In genomic region chr3L:11113198-11114197, dm6 we compare ENCODE assay signal across 5 fruit fly cellular contexts.
TF ChIP-seq lines count a peak whose summit lies in the region.

TSS of gene Sod1 (minus strand) at chr3L:11113740.

- peak; percentile 10 for TF ChIP-seq CTCF in whole organism, embryonic (GFP tag; optimal IDR thresholded peaks at IDR 0.05; lab: Kevin White, UChicago)

TF ChIP-seq in whole organism, adult, 20 proteins besides CTCF, POLR2A, EP300 and RAD21:
- TF ChIP-seq Mnt (GFP tag; optimal IDR thresholded peaks at IDR 0.05; lab: Kevin White, UChicago): peak; percentile 32
- TF ChIP-seq CG11617 (GFP tag; optimal IDR thresholded peaks at IDR 0.05; lab: Kevin White, UChicago): peak; percentile 58
- TF ChIP-seq ovo (GFP tag; optimal IDR thresholded peaks at IDR 0.05; lab: Kevin White, UChicago): peak; percentile 62
- TF ChIP-seq tj (GFP tag; optimal IDR thresholded peaks at IDR 0.05; lab: Kevin White, UChicago): peak; percentile 37
- TF ChIP-seq CG7045 (GFP tag; optimal IDR thresholded peaks at IDR 0.05; lab: Kevin White, UChicago): no peak
- TF ChIP-seq Crg-1 (GFP tag; optimal IDR thresholded peaks at IDR 0.05; lab: Kevin White, UChicago): no peak
- TF ChIP-seq pad (GFP tag; optimal IDR thresholded peaks at IDR 0.05; lab: Kevin White, UChicago): no peak
- peak in 1 of 2 experiments; percentile 89 for TF ChIP-seq cnc (optimal IDR thresholded peaks at IDR 0.05; lab: Kevin White, UChicago)
- peak; percentile 48 for TF ChIP-seq bab1 (GFP tag; optimal IDR thresholded peaks at IDR 0.05; lab: Kevin White, UChicago)
- TF ChIP-seq kay (GFP tag; lab: Kevin White, UChicago; ENCODE audit: borderline replicate concordance): peak; percentile 38
- peak; percentile 47 for TF ChIP-seq CG7101 (tag; optimal IDR thresholded peaks at IDR 0.05; lab: Kevin White, UChicago)
- no peak for TF ChIP-seq CG14711 (tag; optimal IDR thresholded peaks at IDR 0.05; lab: Kevin White, UChicago)
- peak; percentile 35 for TF ChIP-seq CG1620 (GFP tag; optimal IDR thresholded peaks at IDR 0.05; lab: Kevin White, UChicago)
- no peak for TF ChIP-seq CG33017 (tag; optimal IDR thresholded peaks at IDR 0.05; lab: Kevin White, UChicago)
- peak; percentile 92 for TF ChIP-seq CG12768 (GFP tag; optimal IDR thresholded peaks at IDR 0.05; lab: Kevin White, UChicago)
- TF ChIP-seq cic (GFP tag; optimal IDR thresholded peaks at IDR 0.05; lab: Kevin White, UChicago): peak; percentile 28

TF ChIP-seq in whole organism, embryonic, 481 proteins besides CTCF, POLR2A, EP300 and RAD21 (continues in another document):
- TF ChIP-seq CG4617 (GFP tag; optimal IDR thresholded peaks at IDR 0.05; lab: Kevin White, UChicago; ENCODE audit: borderline replicate concordance) (peak; percentile 40), CG3163 (GFP tag; optimal IDR thresholded peaks at IDR 0.05; lab: Kevin White, UChicago) (no peak), chif (GFP tag; optimal IDR thresholded peaks at IDR 0.05; lab: Kevin White, UChicago) (no peak), cato (GFP tag; optimal IDR thresholded peaks at IDR 0.05; lab: Kevin White, UChicago; ENCODE audit: borderline replicate concordance) (no peak), fu2 (GFP tag; optimal IDR thresholded peaks at IDR 0.05; lab: Kevin White, UChicago) (no peak), gsb-n (tag; optimal IDR thresholded peaks at IDR 0.05; lab: Kevin White, UChicago) (no peak), CG12071 (GFP tag; optimal IDR thresholded peaks at IDR 0.05; lab: Kevin White, UChicago) (no peak), CG6654 (GFP tag; optimal IDR thresholded peaks at IDR 0.05; lab: Kevin White, UChicago) (no peak), Stat92E (GFP tag; optimal IDR thresholded peaks at IDR 0.05; lab: Kevin White, UChicago) (no peak), CG11398 (GFP tag; optimal IDR thresholded peaks at IDR 0.05; lab: Kevin White, UChicago) (no peak), CG33557 (GFP tag; optimal IDR thresholded peaks at IDR 0.05; lab: Kevin White, UChicago) (no peak), sr (GFP tag; IDR thresholded peaks at IDR 0.05; lab: Robert Waterston, UW) (no peak), Blimp-1 (GFP tag; optimal IDR thresholded peaks at IDR 0.05; lab: Kevin White, UChicago) (no peak), HmgZ (tag; optimal IDR thresholded peaks at IDR 0.05; lab: Kevin White, UChicago) (no peak), CG3995 (GFP tag; optimal IDR thresholded peaks at IDR 0.05; lab: Kevin White, UChicago) (peak; percentile 89), CG31441 (GFP tag; IDR thresholded peaks at IDR 0.05; lab: Robert Waterston, UW) (no peak), Hmr (GFP tag; optimal IDR thresholded peaks at IDR 0.05; lab: Kevin White, UChicago) (no peak), CG12659 (GFP tag; optimal IDR thresholded peaks at IDR 0.05; lab: Kevin White, UChicago) (peak; percentile 34), Usf (GFP tag; optimal IDR thresholded peaks at IDR 0.05; lab: Kevin White, UChicago) (no peak), pb (GFP tag; optimal IDR thresholded peaks at IDR 0.05; lab: Kevin White, UChicago) (no peak)

TF ChIP-seq in whole organism, prepupa, 60 proteins besides CTCF, POLR2A, EP300 and RAD21 (continues in another document):
- no peak for TF ChIP-seq CG34406 (GFP tag; optimal IDR thresholded peaks at IDR 0.05; lab: Kevin White, UChicago)
- TF ChIP-seq Hr38 (GFP tag; optimal IDR thresholded peaks at IDR 0.05; lab: Kevin White, UChicago): no peak
- no peak for TF ChIP-seq Hr39 (GFP tag; optimal IDR thresholded peaks at IDR 0.05; lab: Kevin White, UChicago)
- TF ChIP-seq CG31627 (GFP tag; optimal IDR thresholded peaks at IDR 0.05; lab: Kevin White, UChicago): peak; percentile 3
- peak; percentile 2 for TF ChIP-seq esn (GFP tag; optimal IDR thresholded peaks at IDR 0.05; lab: Kevin White, UChicago)
- TF ChIP-seq CG8632 (GFP tag; optimal IDR thresholded peaks at IDR 0.05; lab: Kevin White, UChicago): no peak
- TF ChIP-seq net (GFP tag; optimal IDR thresholded peaks at IDR 0.05; lab: Kevin White, UChicago): no peak
- TF ChIP-seq CG8119 (GFP tag; IDR thresholded peaks at IDR 0.05; lab: Robert Waterston, UW): no peak; the same call in 2 of the 3 replicates
- TF ChIP-seq CG10669 (GFP tag; optimal IDR thresholded peaks at IDR 0.05; lab: Kevin White, UChicago): peak; percentile 68
- TF ChIP-seq pdm3 (GFP tag; optimal IDR thresholded peaks at IDR 0.05; lab: Kevin White, UChicago): no peak
- peak; percentile 88 for TF ChIP-seq CG6808 (GFP tag; optimal IDR thresholded peaks at IDR 0.05; lab: Kevin White, UChicago)
- TF ChIP-seq CG6163 (GFP tag; IDR thresholded peaks at IDR 0.05; lab: Robert Waterston, UW): no peak
- TF ChIP-seq CG11902 (GFP tag; optimal IDR thresholded peaks at IDR 0.05; lab: Kevin White, UChicago): no peak
- no peak for TF ChIP-seq Smox (GFP tag; optimal IDR thresholded peaks at IDR 0.05; lab: Kevin White, UChicago)
- TF ChIP-seq CG7368 (GFP tag; optimal IDR thresholded peaks at IDR 0.05; lab: Kevin White, UChicago): no peak
- no peak for TF ChIP-seq Sox102F (GFP tag; optimal IDR thresholded peaks at IDR 0.05; lab: Kevin White, UChicago)
- no peak for TF ChIP-seq CG6276 (GFP tag; optimal IDR thresholded peaks at IDR 0.05; lab: Kevin White, UChicago)
- no peak for TF ChIP-seq topi (GFP tag; optimal IDR thresholded peaks at IDR 0.05; lab: Kevin White, UChicago)
- no peak for TF ChIP-seq Eip75B (GFP tag; optimal IDR thresholded peaks at IDR 0.05; lab: Kevin White, UChicago)
- no peak for TF ChIP-seq CG4318 (GFP tag; optimal IDR thresholded peaks at IDR 0.05; lab: Kevin White, UChicago)
- TF ChIP-seq dac (GFP tag; optimal IDR thresholded peaks at IDR 0.05; lab: Kevin White, UChicago): no peak

TF ChIP-seq in whole organism, pupa, 21 proteins besides CTCF, POLR2A, EP300 and RAD21:
- TF ChIP-seq CG32121 (GFP tag; IDR thresholded peaks at IDR 0.05; lab: Robert Waterston, UW) (no peak), Pif1A (GFP tag; optimal IDR thresholded peaks at IDR 0.05; lab: Kevin White, UChicago) (peak; percentile 74), CG14655 (GFP tag; optimal IDR thresholded peaks at IDR 0.05; lab: Kevin White, UChicago) (no peak), CG13204 (GFP tag; optimal IDR thresholded peaks at IDR 0.05; lab: Kevin White, UChicago) (no peak), EcR (GFP tag; optimal IDR thresholded peaks at IDR 0.05; lab: Kevin White, UChicago) (peak; percentile 78), Snoo (tag; optimal IDR thresholded peaks at IDR 0.05; lab: Kevin White, UChicago) (peak; percentile 65), Ets98B (GFP tag; IDR thresholded peaks at IDR 0.05; lab: Robert Waterston, UW) (peak; percentile 58; the same call in 1 of the 2 replicates), CG9948 (tag; optimal IDR thresholded peaks at IDR 0.05; lab: Kevin White, UChicago) (no peak), CG17806 (tag; optimal IDR thresholded peaks at IDR 0.05; lab: Kevin White, UChicago) (no peak), CG34367 (tag; optimal IDR thresholded peaks at IDR 0.05; lab: Kevin White, UChicago) (peak; percentile 53), CG8301 (tag; optimal IDR thresholded peaks at IDR 0.05; lab: Kevin White, UChicago) (peak; percentile 46), D1 (tag; optimal IDR thresholded peaks at IDR 0.05; lab: Kevin White, UChicago) (no peak), CG12605 (GFP tag; IDR thresholded peaks at IDR 0.05; lab: Robert Waterston, UW) (peak; percentile 63), rn (GFP tag; IDR thresholded peaks at IDR 0.05; lab: Robert Waterston, UW) (no peak), CG10348 (GFP tag; IDR thresholded peaks at IDR 0.05; lab: Robert Waterston, UW) (no peak), fd96Ca (GFP tag; IDR thresholded peaks at IDR 0.05; lab: Robert Waterston, UW) (no peak), gl (tag; optimal IDR thresholded peaks at IDR 0.05; lab: Kevin White, UChicago) (peak; percentile 76), Pif1B (GFP tag; optimal IDR thresholded peaks at IDR 0.05; lab: Kevin White, UChicago) (peak; percentile 51), CG15710 (tag; optimal IDR thresholded peaks at IDR 0.05; lab: Kevin White, UChicago) (peak; percentile 41), CG8159 (tag; optimal IDR thresholded peaks at IDR 0.05; lab: Kevin White, UChicago) (peak; percentile 41), CG4496 (GFP tag; IDR thresholded peaks at IDR 0.05; lab: Robert Waterston, UW) (peak; percentile 62; the same call in 1 of the 3 replicates)

TF ChIP-seq in whole organism, wandering third instar larva, 38 proteins besides CTCF, POLR2A, EP300 and RAD21 (continues in another document):
- TF ChIP-seq psq (GFP tag; optimal IDR thresholded peaks at IDR 0.05; lab: Kevin White, UChicago) (no peak), CG9705 (GFP tag; optimal IDR thresholded peaks at IDR 0.05; lab: Kevin White, UChicago) (no peak), Hr78 (GFP tag; optimal IDR thresholded peaks at IDR 0.05; lab: Kevin White, UChicago) (no peak), HLH106 (tag; optimal IDR thresholded peaks at IDR 0.05; lab: Kevin White, UChicago) (no peak), pan (optimal IDR thresholded peaks at IDR 0.05; lab: Kevin White, UChicago) (no peak), OdsH (GFP tag; optimal IDR thresholded peaks at IDR 0.05; lab: Kevin White, UChicago) (no peak), br (GFP tag; optimal IDR thresholded peaks at IDR 0.05; lab: Kevin White, UChicago) (peak; percentile 32), Abd-B (GFP tag; optimal IDR thresholded peaks at IDR 0.05; lab: Kevin White, UChicago) (no peak), CG32264 (GFP tag; optimal IDR thresholded peaks at IDR 0.05; lab: Kevin White, UChicago) (no peak), GATAd (GFP tag; optimal IDR thresholded peaks at IDR 0.05; lab: Kevin White, UChicago) (no peak), woc (GFP tag; optimal IDR thresholded peaks at IDR 0.05; lab: Kevin White, UChicago) (no peak), N (GFP tag; optimal IDR thresholded peaks at IDR 0.05; lab: Kevin White, UChicago) (no peak), sage (GFP tag; optimal IDR thresholded peaks at IDR 0.05; lab: Kevin White, UChicago) (no peak), sv (GFP tag; optimal IDR thresholded peaks at IDR 0.05; lab: Kevin White, UChicago) (no peak), ey (GFP tag; optimal IDR thresholded peaks at IDR 0.05; lab: Kevin White, UChicago) (no peak), CrebA (GFP tag; optimal IDR thresholded peaks at IDR 0.05; lab: Kevin White, UChicago; ENCODE audit: borderline replicate concordance) (no peak), fru (GFP tag; optimal IDR thresholded peaks at IDR 0.05; lab: Kevin White, UChicago) (no peak), Hnf4 (GFP tag; optimal IDR thresholded peaks at IDR 0.05; lab: Kevin White, UChicago) (peak; percentile 89), Rel (GFP tag; optimal IDR thresholded peaks at IDR 0.05; lab: Kevin White, UChicago) (no peak), Rel (tag; optimal IDR thresholded peaks at IDR 0.05; lab: Kevin White, UChicago) (peak; percentile 79), brk (GFP tag; optimal IDR thresholded peaks at IDR 0.05; lab: Kevin White, UChicago) (no peak), foxo (GFP tag; optimal IDR thresholded peaks at IDR 0.05; lab: Kevin White, UChicago) (no peak), rgr (GFP tag; optimal IDR thresholded peaks at IDR 0.05; lab: Kevin White, UChicago) (peak; percentile 19), Dif (GFP tag; optimal IDR thresholded peaks at IDR 0.05; lab: Kevin White, UChicago; ENCODE audit: partially characterized antibody) (no peak), Sp1 (GFP tag; optimal IDR thresholded peaks at IDR 0.05; lab: Kevin White, UChicago) (no peak), jim (GFP tag; optimal IDR thresholded peaks at IDR 0.05; lab: Kevin White, UChicago) (no peak)
